Worm (Caenorhabditis elegans) whole organism, young adult: ENCODE measurements around the gene lron-13.

Experiments used
- D2030.7 ChIP-seq: fragments of 200-800 bp; sonication (Bioruptor generic); IDR thresholded peaks from 2 replicates; pipeline ENCODE4 v1.3.6; 2022; ENCODE audit warnings: missing genetic modification reagents, missing genetic modification characterization, missing compliant biosample characterization
- F10E7.11 ChIP-seq: sonication (generic microtip); optimal IDR thresholded peaks from 2 replicates; lab custom pipeline; 2017; ENCODE audit warnings: mild to moderate bottlenecking, missing genetic modification characterization, moderate library complexity, missing compliant biosample characterization
- F33H1.4 ChIP-seq: fragments of 200-800 bp; sonication (Bioruptor generic); IDR thresholded peaks from 2 replicates; pipeline ENCODE4 v1.3.6; 2022; ENCODE audit warnings: missing genetic modification reagents, missing genetic modification characterization, missing compliant biosample characterization
- F39B2.1 ChIP-seq: fragments of 200-800 bp; sonication (Bioruptor generic); IDR thresholded peaks from 2 replicates; pipeline ENCODE4 v1.3.6; 2022; ENCODE audit warnings: missing genetic modification reagents, missing genetic modification characterization, missing compliant biosample characterization
- F57C9.4 ChIP-seq: sonication (generic microtip); optimal IDR thresholded peaks from 2 replicates; lab custom pipeline; 2017; ENCODE audit warnings: mild to moderate bottlenecking, missing genetic modification characterization, missing compliant biosample characterization
- K11D2.4 ChIP-seq: fragments of 200-800 bp; sonication (Bioruptor generic); IDR thresholded peaks from 2 replicates; pipeline ENCODE4 v1.3.6; 2022; ENCODE audit warnings: missing genetic modification reagents, missing genetic modification characterization, missing compliant biosample characterization
- akir-1 ChIP-seq: fragments of 200-800 bp; sonication (Bioruptor generic); optimal IDR thresholded peaks from 2 replicates; lab custom pipeline; 2018; ENCODE audit warnings: mild to moderate bottlenecking, missing genetic modification characterization, moderate library complexity, missing compliant biosample characterization
- attf-3 ChIP-seq: fragments of 200-800 bp; sonication (Bioruptor generic); conservative IDR thresholded peaks from 2 replicates; pipeline ENCODE4 v1.3.6; 2022; ENCODE audit warnings: missing genetic modification reagents, missing genetic modification characterization, missing compliant biosample characterization
- bed-1 ChIP-seq: fragments of 200-800 bp; sonication (Bioruptor generic); IDR thresholded peaks from 2 replicates; pipeline ENCODE4 v1.3.6; 2022; ENCODE audit warnings: missing genetic modification reagents, missing genetic modification characterization, missing compliant biosample characterization
- ccch-3 ChIP-seq: fragments of 200-800 bp; sonication (Bioruptor generic); optimal IDR thresholded peaks from 2 replicates; lab custom pipeline; 2018; ENCODE audit warnings: mild to moderate bottlenecking, missing genetic modification characterization, missing compliant biosample characterization
- ceh-58 ChIP-seq: fragments of 200-800 bp; sonication (Bioruptor generic); IDR thresholded peaks from 2 replicates; pipeline ENCODE4 v1.3.6; 2022; ENCODE audit warnings: missing genetic modification characterization, missing compliant biosample characterization
- ceh-91 ChIP-seq: fragments of 200-800 bp; sonication (Bioruptor generic); IDR thresholded peaks from 2 replicates; pipeline ENCODE4 v1.3.6; 2022; ENCODE audit warnings: missing genetic modification reagents, missing genetic modification characterization, missing compliant biosample characterization
- dox-1 ChIP-seq: fragments of 200-800 bp; sonication (Bioruptor generic); IDR thresholded peaks from 2 replicates; pipeline ENCODE4 v1.3.6; 2022; ENCODE audit warnings: missing genetic modification reagents, missing genetic modification characterization, missing compliant biosample characterization
- dpff-1 ChIP-seq: sonication (generic microtip); optimal IDR thresholded peaks from 2 replicates; lab custom pipeline; 2017; ENCODE audit warnings: mild to moderate bottlenecking, missing genetic modification characterization, missing compliant biosample characterization
- dpl-1 ChIP-seq: fragments of 150-350 bp; optimal IDR thresholded peaks from 2 replicates; lab custom pipeline; 2014; ENCODE audit warnings: missing biosample characterization, missing genetic modification reagents, missing genetic modification characterization
- egl-18 ChIP-seq: fragments of 200-800 bp; sonication (Bioruptor generic); IDR thresholded peaks from 2 replicates; pipeline ENCODE4 v1.3.6; 2022; ENCODE audit warnings: missing genetic modification reagents, missing genetic modification characterization, missing compliant biosample characterization
- egrh-3 ChIP-seq: fragments of 200-800 bp; sonication (Bioruptor generic); IDR thresholded peaks from 2 replicates; pipeline ENCODE4 v1.3.6; 2022; ENCODE audit warnings: missing genetic modification reagents, missing genetic modification characterization, missing compliant biosample characterization
- ekl-4 ChIP-seq: fragments of 200-800 bp; sonication (Bioruptor generic); IDR thresholded peaks from 2 replicates; pipeline ENCODE4 v1.3.6; 2022; ENCODE audit warnings: missing genetic modification reagents, missing genetic modification characterization, missing compliant biosample characterization
- him-1 ChIP-seq: sonication (generic microtip); optimal IDR thresholded peaks from 2 replicates; lab custom pipeline; 2016; ENCODE audit warnings: missing genotype, missing genetic modification reagents, missing genetic modification characterization, missing compliant biosample characterization
- lin-26 ChIP-seq: fragments of 200-800 bp; sonication (Bioruptor generic); IDR thresholded peaks from 2 replicates; pipeline ENCODE4 v1.3.6; 2022; ENCODE audit warnings: missing genetic modification reagents, missing genetic modification characterization, missing compliant biosample characterization
- lin-35 ChIP-seq, 3 experiments: fragments of 150-350 bp in 2 of 3; sonication (generic microtip) in 1 of 3; optimal IDR thresholded peaks; 2 replicates each; lab custom pipeline; 2014 to 2018; ENCODE audit warnings: missing biosample characterization in 3 of 3, missing genetic modification characterization in 3 of 3, missing genetic modification reagents in 3 of 3
- madf-3 ChIP-seq: fragments of 200-800 bp; sonication (Bioruptor generic); IDR thresholded peaks from 2 replicates; pipeline ENCODE4 v1.3.6; 2022; ENCODE audit warnings: missing genetic modification reagents, missing genetic modification characterization, missing compliant biosample characterization
- madf-6 ChIP-seq: fragments of 200-800 bp; sonication (Bioruptor generic); IDR thresholded peaks from 2 replicates; pipeline ENCODE4 v1.3.6; 2022; ENCODE audit warnings: missing genetic modification reagents, missing genetic modification characterization, missing compliant biosample characterization
- madf-8 ChIP-seq: fragments of 200-800 bp; sonication (Bioruptor generic); conservative IDR thresholded peaks from 2 replicates; pipeline ENCODE4 v1.3.6; 2022; ENCODE audit warnings: missing genetic modification reagents, missing genetic modification characterization, missing compliant biosample characterization
- mxl-1 ChIP-seq: sonication (generic microtip); optimal IDR thresholded peaks from 2 replicates; lab custom pipeline; 2016; ENCODE audit warnings: missing genetic modification characterization, missing compliant biosample characterization
- nfya-2 ChIP-seq: fragments of 200-800 bp; sonication (Bioruptor generic); IDR thresholded peaks from 2 replicates; pipeline ENCODE4 v1.3.6; 2022; ENCODE audit warnings: missing genetic modification reagents, missing genetic modification characterization, missing compliant biosample characterization
- nhr-90 ChIP-seq: sonication (generic microtip); optimal IDR thresholded peaks from 2 replicates; lab custom pipeline; 2016; ENCODE audit warnings: missing genotype, mild to moderate bottlenecking, missing genetic modification characterization, missing compliant biosample characterization
- pha-4 ChIP-seq: fragments of 150-350 bp; sonication (generic microtip); optimal IDR thresholded peaks from 2 replicates; lab custom pipeline; 2014; ENCODE audit warnings: missing biosample characterization, missing genetic modification reagents, missing genetic modification characterization
- snpc-1.1 ChIP-seq: sonication (generic microtip); optimal IDR thresholded peaks from 2 replicates; lab custom pipeline; 2017; ENCODE audit warnings: missing genetic modification characterization, mild to moderate bottlenecking, missing compliant biosample characterization, antibody characterized with exemption, moderate library complexity, missing genotype, missing genetic modification reagents; ENCODE audit not compliant: insufficient read depth
- snpc-1.3 ChIP-seq: sonication (generic microtip); optimal IDR thresholded peaks from 2 replicates; lab custom pipeline; 2017; ENCODE audit warnings: missing genetic modification characterization, mild to moderate bottlenecking, missing compliant biosample characterization, antibody characterized with exemption, moderate library complexity, missing genotype, missing genetic modification reagents; ENCODE audit not compliant: insufficient read depth
- somi-1 ChIP-seq: fragments of 200-800 bp; sonication (Bioruptor generic); optimal IDR thresholded peaks from 2 replicates; lab custom pipeline; 2018; ENCODE audit warnings: mild to moderate bottlenecking, missing genetic modification characterization, missing compliant biosample characterization
- tbx-9 ChIP-seq: sonication (generic microtip); optimal IDR thresholded peaks from 2 replicates; lab custom pipeline; 2016; ENCODE audit warnings: borderline replicate concordance, missing genetic modification characterization, inconsistent platforms, missing compliant biosample characterization
- zfh-2 ChIP-seq: fragments of 200-800 bp; sonication (Bioruptor generic); conservative IDR thresholded peaks from 2 replicates; pipeline ENCODE4 v1.3.6; 2022; ENCODE audit warnings: missing genetic modification reagents, missing genetic modification characterization, missing compliant biosample characterization
- ztf-25 ChIP-seq: fragments of 200-800 bp; sonication (Bioruptor generic); IDR thresholded peaks from 2 replicates; pipeline ENCODE4 v1.3.6; 2022; ENCODE audit warnings: missing genetic modification reagents, missing genetic modification characterization, missing compliant biosample characterization

The lron-13 gene

ce11 chrIII:13501599-13501998 is 25.6 kb upstream of the lron-13 start, which contains the start of gene T28A8.5:
Gene T28A8.5, plus strand, starts transcription at chrIII:13501630.
- TF ChIP-seq madf-6: 0 out of 2 replicates have a peak, but pooled peaks have one; percentile 14
- no peak for TF ChIP-seq F39B2.1
- TF ChIP-seq dpff-1 (tag; lab: Kevin White, UChicago): no peak
- TF ChIP-seq nfya-2: no peak

- TF ChIP-seq nhr-90 (tag; lab: Kevin White, UChicago): no peak
- no peak for TF ChIP-seq tbx-9 (tag; lab: Kevin White, UChicago)
- no peak for TF ChIP-seq F33H1.4 (GFP tag; lab: Robert Waterston, UW)
- TF ChIP-seq ztf-25: no peak
- TF ChIP-seq egl-18 (GFP tag; lab: Robert Waterston, UW): no peak
- TF ChIP-seq F39B2.1: no peak
- no peak for TF ChIP-seq ceh-58
- TF ChIP-seq ccch-3 (GFP tag; lab: Kevin White, UChicago): no peak
- TF ChIP-seq dox-1 (GFP tag; lab: Robert Waterston, UW): no peak
- no peak for TF ChIP-seq ceh-91
- no peak for TF ChIP-seq attf-3 (GFP tag; lab: Robert Waterston, UW)
- no peak for TF ChIP-seq F57C9.4 (tag; lab: Kevin White, UChicago)
- no peak for TF ChIP-seq mxl-1 (tag; lab: Kevin White, UChicago)
These were observed 24.7 kb upstream of the lron-13 start, which contains the start of gene T28A8.8 for ce11 chrIII:13502513-13502912. Gene T28A8.8, plus strand, starts transcription at chrIII:13502813.

- TF ChIP-seq snpc-1.1: no peak
- no peak for TF ChIP-seq snpc-1.3 (tag; lab: Kevin White, UChicago)
- TF ChIP-seq dpl-1 (GFP tag; lab: Kevin White, UChicago): no peak
- TF ChIP-seq K11D2.4: no peak
- TF ChIP-seq lin-35 (GFP tag; optimal IDR thresholded peaks at IDR 0.05; lab: Kevin White, UChicago): no peak
- no peak for TF ChIP-seq zfh-2 (GFP tag; lab: Robert Waterston, UW)
- no peak for TF ChIP-seq egrh-3
- no peak for TF ChIP-seq D2030.7 (GFP tag; lab: Robert Waterston, UW)
- no peak for TF ChIP-seq pha-4 (tag; lab: Kevin White, UChicago)
- TF ChIP-seq lin-26: no peak
- no peak for TF ChIP-seq F10E7.11
- TF ChIP-seq madf-8 (GFP tag; lab: Robert Waterston, UW): no peak
- no peak for TF ChIP-seq somi-1 (GFP tag; lab: Kevin White, UChicago)
- TF ChIP-seq madf-3: no peak
- no peak for TF ChIP-seq mxl-1 (tag; lab: Kevin White, UChicago)
- TF ChIP-seq nhr-90 (tag; lab: Kevin White, UChicago): no peak
- TF ChIP-seq akir-1 (GFP tag; lab: Kevin White, UChicago): no peak
- no peak for TF ChIP-seq bed-1
- no peak for TF ChIP-seq nfya-2
These were observed 23.9 kb upstream of the lron-13 start, which contains the start of gene T28A8.4 for ce11 chrIII:13503379-13503778. Gene T28A8.4, plus strand, starts transcription at chrIII:13503679.

ce11 chrIII:13505718-13506117 is 21.5 kb upstream of the lron-13 start, which contains the start of gene T28A8.3:
Gene T28A8.3, plus strand, starts transcription at chrIII:13506018.
- TF ChIP-seq ekl-4 (GFP tag; lab: Robert Waterston, UW): no peak

- peak; percentile 94 for TF ChIP-seq him-1 (tag; lab: Kevin White, UChicago)
These were observed 18.7 kb upstream of the lron-13 start for ce11 chrIII:13508579-13508978.
